Worm (Caenorhabditis elegans) whole organism, L1 larva: ENCODE measurements around the gene Y41D4B.24.

Experiments
- lin-13 ChIP-seq: fragments of 150-350 bp; optimal IDR thresholded peaks from 2 replicates; lab custom pipeline; 2014; ENCODE audit warnings: missing biosample characterization, missing genetic modification reagents, missing genetic modification characterization
- mep-1 ChIP-seq: fragments of 150-350 bp; optimal IDR thresholded peaks from 2 replicates; lab custom pipeline; 2014; ENCODE audit warnings: missing biosample characterization, missing genetic modification characterization
- pag-3 ChIP-seq: sonication (generic microtip); optimal IDR thresholded peaks from 2 replicates; lab custom pipeline; 2017; ENCODE audit warnings: missing genetic modification characterization, mild to moderate bottlenecking, missing compliant biosample characterization, antibody characterized with exemption, borderline replicate concordance; ENCODE audit not compliant: insufficient read depth
- zag-1 ChIP-seq: fragments of 150-350 bp; optimal IDR thresholded peaks from 2 replicates; lab custom pipeline; 2014; ENCODE audit warnings: missing biosample characterization, missing genetic modification characterization

ce11 chrIV:1699599-1699998, 17.6 kb upstream of the Y41D4B.24 start, which contains the start of gene bus-2:
- TF ChIP-seq lin-13 (GFP tag; lab: Kevin White, UChicago) (no peak), zag-1 (tag; lab: Kevin White, UChicago) (no peak), mep-1 (tag; lab: Kevin White, UChicago) (no peak), pag-3 (tag; lab: Kevin White, UChicago) (no peak)
